Worm (Caenorhabditis elegans) whole organism, midembryonic: ENCODE results near the gene sto-2.

Experiments
- T22C8.4 ChIP-seq: fragments of 200-800 bp; sonication (Bioruptor generic); IDR thresholded peaks from 2 replicates; pipeline ENCODE4 v1.3.6; 2022; ENCODE audit warnings: missing genetic modification characterization, missing compliant biosample characterization
- cog-1 ChIP-seq: sonication (generic microtip); optimal IDR thresholded peaks from 2 replicates; lab custom pipeline; 2016; ENCODE audit warnings: missing genetic modification characterization, missing compliant biosample characterization
- flt-1 ChIP-seq: fragments of 200-800 bp; sonication (Bioruptor generic); IDR thresholded peaks from 2 replicates; pipeline ENCODE4 v1.3.6; 2022; ENCODE audit warnings: missing genetic modification characterization, missing compliant biosample characterization
- ref-1 ChIP-seq: fragments of 200-800 bp; sonication (Bioruptor generic); conservative IDR thresholded peaks from 2 replicates; pipeline ENCODE4 v1.3.6; 2022; ENCODE audit warnings: missing genetic modification reagents, missing genetic modification characterization, missing compliant biosample characterization
- tab-1 ChIP-seq: fragments of 200-800 bp; sonication (Bioruptor generic); IDR thresholded peaks from 2 replicates; pipeline ENCODE4 v1.3.6; 2022; ENCODE audit warnings: missing genetic modification characterization, missing compliant biosample characterization
- ztf-23 ChIP-seq: fragments of 200-800 bp; sonication (Bioruptor generic); IDR thresholded peaks from 2 replicates; pipeline ENCODE4 v1.3.6; 2022; ENCODE audit warnings: missing genetic modification reagents, missing genetic modification characterization, missing compliant biosample characterization
- ztf-29 ChIP-seq: fragments of 200-800 bp; sonication (Bioruptor generic); IDR thresholded peaks from 2 replicates; pipeline ENCODE4 v1.3.6; 2022; ENCODE audit warnings: missing genetic modification reagents, missing genetic modification characterization, missing compliant biosample characterization

DNA sequence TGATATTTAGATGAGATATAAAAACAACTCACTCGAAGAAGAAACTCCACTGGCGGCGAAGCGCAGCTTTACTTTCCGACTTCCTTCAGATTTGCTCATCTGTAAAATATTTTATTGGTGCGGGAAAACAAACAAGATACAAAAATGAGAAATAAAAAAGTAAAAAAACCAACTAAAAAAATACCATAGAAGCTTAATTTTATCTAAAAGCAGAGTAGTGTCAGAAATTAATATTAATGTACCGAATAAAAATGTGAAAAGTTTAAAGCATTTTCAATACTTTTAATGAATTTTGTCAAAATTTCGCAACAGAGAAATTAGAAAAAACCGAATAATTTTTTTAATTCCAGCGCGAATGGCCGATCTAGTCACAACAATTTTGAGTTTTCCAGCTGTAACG is at the start of gene sto-2:
- TF ChIP-seq cog-1 (tag; lab: Kevin White, UChicago) (no peak), tab-1 (GFP tag; lab: Robert Waterston, UW) (no peak), ztf-23 (no peak), flt-1 (no peak), T22C8.4 (no peak), ztf-29 (GFP tag; lab: Robert Waterston, UW) (no peak), ref-1 (GFP tag; lab: Robert Waterston, UW) (no peak)
